Worm (Caenorhabditis elegans) whole organism, midembryonic: ENCODE measurements around the gene appg-1.

Source experiments
- T22C8.4 ChIP-seq: fragments of 200-800 bp; sonication (Bioruptor generic); IDR thresholded peaks from 2 replicates; pipeline ENCODE4 v1.3.6; 2022; ENCODE audit warnings: missing genetic modification characterization, missing compliant biosample characterization
- klf-2 ChIP-seq: fragments of 200-800 bp; sonication (Bioruptor generic); conservative IDR thresholded peaks from 2 replicates; pipeline ENCODE4 v1.3.6; 2022; ENCODE audit warnings: missing genetic modification reagents, missing genetic modification characterization, missing compliant biosample characterization

- TF ChIP-seq klf-2 (GFP tag; lab: Robert Waterston, UW) (no peak), T22C8.4 (GFP tag; lab: Robert Waterston, UW) (no peak)
These were observed 9.7 kb upstream of the appg-1 start, which contains the start of gene gcy-5 for ce11 chrII:10316119-10316518.
